Fruit fly (Drosophila melanogaster): Measurements from ENCODE around the gene PIG-H.

PIG-H gene

dm6 chr3R:8013121-8014009 lies 13.7 kb downstream of the PIG-H start, which contains the start of the genes CG10435 and Pbp95 (continued):
- peak; percentile 75 for TF ChIP-seq hbn (GFP tag; IDR thresholded peaks at IDR 0.05; ENCODE audit: partially characterized antibody)
- TF ChIP-seq pnt (GFP tag; optimal IDR thresholded peaks at IDR 0.05), result peak; percentile 1
- no peak for TF ChIP-seq bowl (GFP tag; IDR thresholded peaks at IDR 0.05)
- TF ChIP-seq Side (GFP tag; optimal IDR thresholded peaks at IDR 0.05), result peak; percentile 29
- peak; percentile 10 for TF ChIP-seq maf-S (GFP tag; optimal IDR thresholded peaks at IDR 0.05)
- peak; percentile 56 for TF ChIP-seq CG11085 (GFP tag; IDR thresholded peaks at IDR 0.05)
- TF ChIP-seq Nf-YC (tag; optimal IDR thresholded peaks at IDR 0.05), result peak; percentile 83
- TF ChIP-seq mld (GFP tag; IDR thresholded peaks at IDR 0.05; ENCODE audit: partially characterized antibody), result 0 out of 3 replicates have a peak, but pooled peaks have one; percentile 51
- peak; percentile 95 for TF ChIP-seq Med (GFP tag)
- peak; percentile 86 for TF ChIP-seq CG10267 (tag; optimal IDR thresholded peaks at IDR 0.05)
- 0 out of 3 replicates have a peak, but pooled peaks have one; percentile 49 for TF ChIP-seq CG6175 (GFP tag; IDR thresholded peaks at IDR 0.05)
- TF ChIP-seq Dref (GFP tag; IDR thresholded peaks at IDR 0.05), result peak; percentile 74
- peak in 1 of 2 experiments; percentile 38 for TF ChIP-seq Hr51 (GFP tag; optimal IDR thresholded peaks at IDR 0.05)
- TF ChIP-seq odd (GFP tag; optimal IDR thresholded peaks at IDR 0.05), result no peak
- TF ChIP-seq CG12391 (tag; optimal IDR thresholded peaks at IDR 0.05), result peak; percentile 68
- peak; percentile 5; the same call in 1 of the 3 replicates for TF ChIP-seq Optix (GFP tag; IDR thresholded peaks at IDR 0.05)
- peak; percentile 50 for TF ChIP-seq Bgb (GFP tag; IDR thresholded peaks at IDR 0.05; ENCODE audit: partially characterized antibody)
- TF ChIP-seq pum (GFP tag; optimal IDR thresholded peaks at IDR 0.05), result peak; percentile 29
- peak; percentile 2 for TF ChIP-seq CG7786 (GFP tag; optimal IDR thresholded peaks at IDR 0.05)
- TF ChIP-seq Atf3 (GFP tag; optimal IDR thresholded peaks at IDR 0.05), result peak; percentile 28
- no peak for TF ChIP-seq CG43689 (GFP tag; IDR thresholded peaks at IDR 0.05)
- no peak for TF ChIP-seq usp (GFP tag; optimal IDR thresholded peaks at IDR 0.05)
- TF ChIP-seq CG9817 (tag; optimal IDR thresholded peaks at IDR 0.05), result peak; percentile 42
- no peak for TF ChIP-seq disco-r (GFP tag; optimal IDR thresholded peaks at IDR 0.05)
- TF ChIP-seq CG2889 (GFP tag; IDR thresholded peaks at IDR 0.05), result peak; percentile 39; the same call in 1 of the 3 replicates
- TF ChIP-seq luna (GFP tag; optimal IDR thresholded peaks at IDR 0.05), result no peak
- peak; percentile 49 for TF ChIP-seq Hr3 (GFP tag; optimal IDR thresholded peaks at IDR 0.05)
- TF ChIP-seq CG3838 (GFP tag; optimal IDR thresholded peaks at IDR 0.05), result no peak
- TF ChIP-seq CG10462 (GFP tag; optimal IDR thresholded peaks at IDR 0.05), result no peak
- no peak for TF ChIP-seq wor (GFP tag; IDR thresholded peaks at IDR 0.05)
- TF ChIP-seq z (GFP tag; IDR thresholded peaks at IDR 0.05), result no peak
- 0 out of 3 replicates have a peak, but pooled peaks have one; percentile 45 for TF ChIP-seq Mrtf (GFP tag; IDR thresholded peaks at IDR 0.05)
- 0 out of 2 replicates have a peak, but pooled peaks have one; percentile 26 for TF ChIP-seq CG14667 (GFP tag; IDR thresholded peaks at IDR 0.05)
- TF ChIP-seq Sry-β (GFP tag; optimal IDR thresholded peaks at IDR 0.05), result peak; percentile 87
- TF ChIP-seq fd3F (GFP tag; optimal IDR thresholded peaks at IDR 0.05), result peak; percentile 31
- peak; percentile 43 for TF ChIP-seq Oaz (GFP tag; IDR thresholded peaks at IDR 0.05)
- peak; percentile 42 for TF ChIP-seq CG1647 (GFP tag; optimal IDR thresholded peaks at IDR 0.05)
- peak; percentile 66 for TF ChIP-seq Xbp1 (GFP tag; optimal IDR thresholded peaks at IDR 0.05)
- no peak for TF ChIP-seq CG10565 (GFP tag; optimal IDR thresholded peaks at IDR 0.05)
- no peak for TF ChIP-seq CG6683 (GFP tag; optimal IDR thresholded peaks at IDR 0.05)
- no peak for TF ChIP-seq CG1832 (GFP tag; optimal IDR thresholded peaks at IDR 0.05)
- TF ChIP-seq CG2120 (GFP tag; optimal IDR thresholded peaks at IDR 0.05), result peak; percentile 73
- TF ChIP-seq dm (GFP tag; optimal IDR thresholded peaks at IDR 0.05), result peak; percentile 28
- TF ChIP-seq lbe (GFP tag; optimal IDR thresholded peaks at IDR 0.05), result peak; percentile 58
- peak; percentile 34 for TF ChIP-seq CG10274 (GFP tag; optimal IDR thresholded peaks at IDR 0.05)
- no peak for TF ChIP-seq Stat92E (GFP tag; optimal IDR thresholded peaks at IDR 0.05)
- TF ChIP-seq Adf1 (GFP tag; IDR thresholded peaks at IDR 0.05), result 0 out of 2 replicates have a peak, but pooled peaks have one; percentile 18
- peak; percentile 55 for TF ChIP-seq Antp (GFP tag; optimal IDR thresholded peaks at IDR 0.05)

Measured in whole organism, embryonic.